Fruit fly (Drosophila melanogaster): ENCODE measurements around the gene Nmdmc.
A peak's percentile ranks its signal among the peaks of the same experiment; 100 is the strongest.

- no peak for TF ChIP-seq Eip93F (GFP tag; optimal IDR thresholded peaks at IDR 0.05)
- no peak for TF ChIP-seq Sox102F (GFP tag; optimal IDR thresholded peaks at IDR 0.05)
- TF ChIP-seq OdsH (GFP tag; optimal IDR thresholded peaks at IDR 0.05) = no peak
- no peak for TF ChIP-seq CG16779 (tag; optimal IDR thresholded peaks at IDR 0.05)
- no peak for TF ChIP-seq CG4318 (GFP tag; optimal IDR thresholded peaks at IDR 0.05)
- no peak for TF ChIP-seq CG6808 (GFP tag; optimal IDR thresholded peaks at IDR 0.05)
- TF ChIP-seq Gug (GFP tag; IDR thresholded peaks at IDR 0.05) = peak; percentile 59
- no peak for TF ChIP-seq CG32006 (GFP tag; optimal IDR thresholded peaks at IDR 0.05)
- peak; percentile 39 for TF ChIP-seq esn (GFP tag; optimal IDR thresholded peaks at IDR 0.05)
Observed at dm6 chr3R:9062756-9063155, 12.4 kb upstream of the Nmdmc start.

Data from whole organism, prepupa.